Fruit fly (Drosophila melanogaster) whole organism, embryonic: ENCODE measurements around the gene Muc18B.

Source experiments
- Aef1 ChIP-seq: fragments of 200-800 bp; sonication (Bioruptor generic); IDR thresholded peaks from 3 replicates; pipeline ENCODE4 v1.3.6; 2022; ENCODE audit warnings: missing biosample characterization, missing genetic modification characterization
- B-H2 ChIP-seq: fragments of 200-800 bp; sonication (Bioruptor generic); optimal IDR thresholded peaks from 2 replicates; lab custom pipeline; 2018; ENCODE audit warnings: missing biosample characterization, mild to moderate bottlenecking, missing genetic modification characterization
- CG11085 ChIP-seq: fragments of 200-800 bp; sonication (Bioruptor generic); IDR thresholded peaks from 2 replicates; pipeline ENCODE4 v1.3.6; 2022; ENCODE audit warnings: missing biosample characterization, missing genetic modification characterization
- CG11398 ChIP-seq: fragments of 200-800 bp; sonication (Bioruptor generic); optimal IDR thresholded peaks from 2 replicates; lab custom pipeline; 2016; ENCODE audit warnings: missing biosample characterization, missing genetic modification characterization
- CG1233 ChIP-seq: fragments of 200-800 bp; sonication (Bioruptor generic); optimal IDR thresholded peaks from 4 replicates; lab custom pipeline; 2018; ENCODE audit warnings: missing biosample characterization, mild to moderate bottlenecking, missing genetic modification characterization
- CG13123 ChIP-seq: fragments of 200-800 bp; sonication (Bioruptor generic); optimal IDR thresholded peaks from 2 replicates; lab custom pipeline; 2016; ENCODE audit warnings: missing biosample characterization, missing genetic modification characterization
- CG13296 ChIP-seq: fragments of 200-800 bp; sonication (Bioruptor generic); optimal IDR thresholded peaks from 3 replicates; lab custom pipeline; 2018; ENCODE audit warnings: missing biosample characterization, mild to moderate bottlenecking, missing genetic modification characterization
- CG14014 ChIP-seq: fragments of 200-800 bp; sonication (Bioruptor generic); IDR thresholded peaks from 2 replicates; pipeline ENCODE4 v1.3.6; 2022; ENCODE audit warnings: missing biosample characterization, missing genetic modification characterization
- CG14667 ChIP-seq: fragments of 200-800 bp; sonication (Bioruptor generic); IDR thresholded peaks from 2 replicates; pipeline ENCODE4 v1.3.6; 2022; ENCODE audit warnings: missing biosample characterization, missing genetic modification characterization
- CG15073 ChIP-seq: fragments of 200-800 bp; sonication (Bioruptor generic); optimal IDR thresholded peaks from 2 replicates; lab custom pipeline; 2016; ENCODE audit warnings: missing biosample characterization, missing genetic modification characterization
- CG1529 ChIP-seq: fragments of 200-800 bp; sonication (Bioruptor generic); optimal IDR thresholded peaks from 3 replicates; lab custom pipeline; 2018; ENCODE audit warnings: missing biosample characterization, missing genetic modification characterization
- CG15514 ChIP-seq: fragments of 200-800 bp; sonication (Bioruptor generic); optimal IDR thresholded peaks from 3 replicates; lab custom pipeline; 2017; ENCODE audit warnings: missing biosample characterization, missing genetic modification characterization, mild to moderate bottlenecking, moderate library complexity, missing genetic modification reagents
- CG18476 ChIP-seq: fragments of 200-800 bp; sonication (Bioruptor generic); optimal IDR thresholded peaks from 2 replicates; lab custom pipeline; 2016; ENCODE audit warnings: missing biosample characterization, mild to moderate bottlenecking, missing genetic modification characterization
- CG18764 ChIP-seq: fragments of 200-800 bp; sonication (Bioruptor generic); optimal IDR thresholded peaks from 3 replicates; lab custom pipeline; 2016; ENCODE audit warnings: missing biosample characterization, missing genetic modification characterization
- CG2199 ChIP-seq: fragments of 200-800 bp; sonication (Bioruptor generic); IDR thresholded peaks from 3 replicates; pipeline ENCODE4 v1.3.6; 2022; ENCODE audit warnings: missing biosample characterization, missing genetic modification characterization
- CG2712 ChIP-seq: fragments of 200-800 bp; optimal IDR thresholded peaks from 3 replicates; lab custom pipeline; 2019; ENCODE audit warnings: missing biosample characterization, mild to moderate bottlenecking, missing genetic modification characterization, moderate library complexity
- CG3163 ChIP-seq: fragments of 200-800 bp; sonication (Bioruptor generic); optimal IDR thresholded peaks from 3 replicates; lab custom pipeline; 2016; ENCODE audit warnings: missing biosample characterization, missing genetic modification characterization
- CG3281 ChIP-seq: fragments of 200-800 bp; sonication (Bioruptor generic); optimal IDR thresholded peaks from 3 replicates; lab custom pipeline; 2017; ENCODE audit warnings: missing biosample characterization, mild to moderate bottlenecking, missing genetic modification characterization
- CG7271 ChIP-seq: fragments of 200-800 bp; sonication (Bioruptor generic); optimal IDR thresholded peaks from 2 replicates; lab custom pipeline; 2018; ENCODE audit warnings: missing biosample characterization, mild to moderate bottlenecking, missing genetic modification characterization, moderate library complexity
- CG7357 ChIP-seq: fragments of 200-800 bp; sonication (Bioruptor generic); IDR thresholded peaks from 3 replicates; pipeline ENCODE4 v1.3.6; 2022; ENCODE audit warnings: missing biosample characterization, missing genetic modification characterization
- CG8478 ChIP-seq: fragments of >200 bp; optimal IDR thresholded peaks from 2 replicates; lab custom pipeline; 2018
- CG8924 ChIP-seq: fragments of 200-800 bp; optimal IDR thresholded peaks from 3 replicates; lab custom pipeline; 2019; ENCODE audit warnings: missing biosample characterization, mild to moderate bottlenecking, missing genetic modification characterization, moderate library complexity
- CG9215 ChIP-seq: fragments of 200-800 bp; sonication (Bioruptor generic); IDR thresholded peaks from 2 replicates; pipeline ENCODE4 v1.3.6; 2022; ENCODE audit warnings: missing biosample characterization, missing genetic modification characterization
- CG9727 ChIP-seq: fragments of 200-800 bp; sonication (Bioruptor generic); optimal IDR thresholded peaks from 3 replicates; lab custom pipeline; 2017; ENCODE audit warnings: missing biosample characterization, mild to moderate bottlenecking, missing genetic modification characterization
- CTCF ChIP-seq: fragments of 200-800 bp; sonication (Bioruptor generic); optimal IDR thresholded peaks from 2 replicates; lab custom pipeline; 2017; ENCODE audit warnings: missing biosample characterization, mild to moderate bottlenecking, missing genetic modification characterization, moderate library complexity
- Dip2 ChIP-seq: fragments of 200-800 bp; sonication (Bioruptor generic); IDR thresholded peaks from 2 replicates; pipeline ENCODE4 v1.3.6; 2022; ENCODE audit warnings: missing biosample characterization, missing genetic modification characterization
- Dp ChIP-seq: fragments of 200-800 bp; sonication (Bioruptor generic); optimal IDR thresholded peaks from 2 replicates; lab custom pipeline; 2018; ENCODE audit warnings: missing biosample characterization, mild to moderate bottlenecking, missing genetic modification characterization, moderate library complexity
- Drgx ChIP-seq: fragments of 200-800 bp; sonication (Bioruptor generic); IDR thresholded peaks from 2 replicates; pipeline ENCODE4 v1.3.6; 2022; ENCODE audit warnings: missing biosample characterization, missing genetic modification characterization
- Fer2 ChIP-seq: fragments of 200-800 bp; sonication (Bioruptor generic); optimal IDR thresholded peaks from 2 replicates; lab custom pipeline; 2018; ENCODE audit warnings: missing biosample characterization, mild to moderate bottlenecking, missing genetic modification characterization, moderate library complexity
- Nf-YA ChIP-seq: fragments of 200-800 bp; sonication (Bioruptor generic); IDR thresholded peaks from 2 replicates; pipeline ENCODE4 v1.3.6; 2022; ENCODE audit warnings: missing biosample characterization, missing genetic modification characterization
- PHDP ChIP-seq: fragments of 200-800 bp; sonication (Bioruptor generic); optimal IDR thresholded peaks from 3 replicates; lab custom pipeline; 2018; ENCODE audit warnings: missing biosample characterization, mild to moderate bottlenecking, missing genetic modification characterization, moderate library complexity
- Six4 ChIP-seq: fragments of 200-800 bp; sonication (Bioruptor generic); optimal IDR thresholded peaks from 2 replicates; lab custom pipeline; 2016; ENCODE audit warnings: missing biosample characterization, missing genetic modification characterization
- bbx ChIP-seq: fragments of 200-800 bp; sonication (Bioruptor generic); IDR thresholded peaks from 2 replicates; pipeline ENCODE4 v1.3.6; 2022; ENCODE audit warnings: missing biosample characterization, missing genetic modification characterization; ENCODE audit not compliant: partially characterized antibody
- chn ChIP-seq: fragments of 200-800 bp; sonication (Bioruptor generic); optimal IDR thresholded peaks from 2 replicates; lab custom pipeline; 2016; ENCODE audit warnings: missing biosample characterization, missing genetic modification characterization
- dan ChIP-seq: fragments of 200-800 bp; sonication (Bioruptor generic); IDR thresholded peaks from 2 replicates; pipeline ENCODE4 v1.3.6; 2022; ENCODE audit warnings: missing biosample characterization, missing genetic modification characterization
- disco-r ChIP-seq: fragments of 200-800 bp; sonication (Bioruptor generic); optimal IDR thresholded peaks from 2 replicates; lab custom pipeline; 2016; ENCODE audit warnings: missing biosample characterization, missing genetic modification characterization
- dpn ChIP-seq, 2 experiments: fragments of 200-800 bp; sonication (Bioruptor generic); optimal IDR thresholded peaks; 3 replicates each; lab custom pipeline; 2016; ENCODE audit warnings: missing biosample characterization in 2 of 2, missing genetic modification characterization in 2 of 2
- esg ChIP-seq: fragments of 200-800 bp; sonication (Bioruptor generic); conservative IDR thresholded peaks from 2 replicates; pipeline ENCODE4 v1.3.6; 2022; ENCODE audit warnings: missing biosample characterization, missing genetic modification characterization
- fd64A ChIP-seq: fragments of 200-800 bp; sonication (Bioruptor generic); optimal IDR thresholded peaks from 3 replicates; lab custom pipeline; 2018; ENCODE audit warnings: missing biosample characterization, mild to moderate bottlenecking, missing genetic modification characterization
- fru ChIP-seq: fragments of >200 bp; optimal IDR thresholded peaks from 2 replicates; lab custom pipeline; 2017
- gce ChIP-seq: fragments of 200-800 bp; sonication (Bioruptor generic); IDR thresholded peaks from 3 replicates; pipeline ENCODE4 v1.3.6; 2022; ENCODE audit warnings: missing biosample characterization, missing genetic modification characterization
- kah ChIP-seq: fragments of 200-800 bp; sonication (Bioruptor generic); optimal IDR thresholded peaks from 2 replicates; lab custom pipeline; 2018; ENCODE audit warnings: missing biosample characterization, mild to moderate bottlenecking, missing genetic modification characterization
- lmd ChIP-seq: fragments of 200-800 bp; sonication (Bioruptor generic); IDR thresholded peaks from 2 replicates; pipeline ENCODE4 v1.3.6; 2022; ENCODE audit warnings: missing biosample characterization, missing genetic modification characterization
- prd ChIP-seq, 3 experiments: fragments of >200 bp in 2 of 3; fragments of 200-800 bp in 1 of 3; sonication (Bioruptor generic) in 1 of 3; optimal IDR thresholded peaks in 2 of 3; IDR thresholded peaks in 1 of 3; 2 replicates in 2 of 3; 3 replicates in 1 of 3; pipeline versions ENCODE4 v1.3.6 to Lab custom; 2017 to 2022; ENCODE audit warnings: missing biosample characterization in 1 of 3, missing genetic modification characterization in 1 of 3
- schlank ChIP-seq: fragments of 200-800 bp; sonication (Bioruptor generic); optimal IDR thresholded peaks from 2 replicates; lab custom pipeline; 2018; ENCODE audit warnings: missing biosample characterization, mild to moderate bottlenecking, missing genetic modification characterization
- sima ChIP-seq: fragments of 200-800 bp; sonication (Bioruptor generic); optimal IDR thresholded peaks from 2 replicates; lab custom pipeline; 2016; ENCODE audit warnings: missing biosample characterization, missing genetic modification characterization
- tap ChIP-seq: fragments of 200-800 bp; optimal IDR thresholded peaks from 3 replicates; lab custom pipeline; 2019; ENCODE audit warnings: missing biosample characterization, mild to moderate bottlenecking, missing genetic modification characterization, moderate library complexity
- trh ChIP-seq: fragments of 200-800 bp; sonication (Bioruptor generic); optimal IDR thresholded peaks from 2 replicates; lab custom pipeline; 2016; ENCODE audit warnings: missing biosample characterization, missing genetic modification characterization
- unpg ChIP-seq: fragments of 200-800 bp; sonication (Bioruptor generic); optimal IDR thresholded peaks from 3 replicates; lab custom pipeline; 2018; ENCODE audit warnings: missing biosample characterization, mild to moderate bottlenecking, missing genetic modification characterization, moderate library complexity
- usp ChIP-seq: fragments of >200 bp; optimal IDR thresholded peaks from 2 replicates; lab custom pipeline; 2017; ENCODE audit warnings: missing biosample characterization, missing genetic modification characterization
- yki ChIP-seq: fragments of >200 bp; optimal IDR thresholded peaks from 3 replicates; lab custom pipeline; 2018

Muc18B gene

dm6 chrX:19247200-19248052 lies 32.1 kb downstream of the Muc18B start, which contains the start of gene CG7992 (continued):
- TF ChIP-seq chn (GFP tag; lab: Kevin White, UChicago): no peak
- no peak for TF ChIP-seq yki (lab: Kevin White, UChicago)
- TF ChIP-seq CG3281: peak; percentile 65
- TF ChIP-seq fru (lab: Kevin White, UChicago): no peak
- TF ChIP-seq Nf-YA (GFP tag; lab: Robert Waterston, UW): no peak
- no peak; the same call in 1 of the 2 replicates for TF ChIP-seq esg (GFP tag; lab: Robert Waterston, UW)
- TF ChIP-seq CG11085 (GFP tag; lab: Robert Waterston, UW): no peak
- peak; percentile 46 for TF ChIP-seq CG13296 (GFP tag; lab: Kevin White, UChicago)
- 0 out of 2 replicates have a peak, but pooled peaks have one; percentile 15 for TF ChIP-seq CG14014 (GFP tag; lab: Robert Waterston, UW)
- peak; percentile 23; the same call in 1 of the 2 replicates for TF ChIP-seq Drgx (GFP tag; lab: Robert Waterston, UW)
- TF ChIP-seq CG1233 (GFP tag; lab: Kevin White, UChicago): peak; percentile 9
- no peak for TF ChIP-seq kah
- TF ChIP-seq sima (GFP tag; lab: Kevin White, UChicago): no peak
- no peak for TF ChIP-seq CG15073 (GFP tag; lab: Kevin White, UChicago)
- TF ChIP-seq CG8924 (tag; lab: Kevin White, UChicago): peak; percentile 47
- TF ChIP-seq unpg (GFP tag; lab: Kevin White, UChicago): peak; percentile 48
- no peak for TF ChIP-seq CG7271 (tag; lab: Kevin White, UChicago)
- no peak for TF ChIP-seq CG18764
- TF ChIP-seq Fer2: no peak
- peak; percentile 55 for TF ChIP-seq CG9727
- peak; percentile 34 for TF ChIP-seq CG3163 (GFP tag; lab: Kevin White, UChicago)
- TF ChIP-seq Aef1 (GFP tag; lab: Robert Waterston, UW): peak; percentile 48; the same call in 2 of the 3 replicates
- peak; percentile 10 for TF ChIP-seq tap (tag; lab: Kevin White, UChicago)
- peak; percentile 39 for TF ChIP-seq CG11398 (GFP tag; lab: Kevin White, UChicago)
- peak; percentile 67 for TF ChIP-seq lmd (GFP tag; lab: Robert Waterston, UW)
- TF ChIP-seq B-H2 (GFP tag; lab: Kevin White, UChicago): peak; percentile 16
- peak; percentile 31 for TF ChIP-seq CG18476 (GFP tag; lab: Kevin White, UChicago)
- TF ChIP-seq Dp: no peak
- peak; percentile 36 for TF ChIP-seq CG2712 (tag; lab: Kevin White, UChicago)
- no peak for TF ChIP-seq disco-r (GFP tag; lab: Kevin White, UChicago)
- peak; percentile 49 for TF ChIP-seq CG9215
- no peak for TF ChIP-seq bbx (GFP tag; lab: Robert Waterston, UW)
- TF ChIP-seq Dip2 (GFP tag; lab: Robert Waterston, UW): no peak
- peak; percentile 31 to 61 for TF ChIP-seq dpn (GFP tag; optimal IDR thresholded peaks at IDR 0.05; lab: Kevin White, UChicago)
- TF ChIP-seq CG14667 (GFP tag; lab: Robert Waterston, UW): no peak
- TF ChIP-seq gce (GFP tag; lab: Robert Waterston, UW): no peak
- peak; percentile 50; the same call in 1 of the 3 replicates for TF ChIP-seq CG2199 (GFP tag; lab: Robert Waterston, UW)
- no peak for TF ChIP-seq CG8478 (lab: Kevin White, UChicago)
- no peak for TF ChIP-seq dan (GFP tag; lab: Robert Waterston, UW)
- TF ChIP-seq CG15514 (GFP tag; lab: Kevin White, UChicago): peak; percentile 37
- peak; percentile 56 for TF ChIP-seq PHDP (tag; lab: Kevin White, UChicago)
- no peak for TF ChIP-seq CTCF
- TF ChIP-seq CG7357 (GFP tag; lab: Robert Waterston, UW): peak; percentile 25; the same call in 1 of the 3 replicates
- TF ChIP-seq schlank: peak; percentile 5
- TF ChIP-seq usp: no peak
- TF ChIP-seq CG1529 (GFP tag; lab: Kevin White, UChicago): no peak
- TF ChIP-seq fd64A (GFP tag; lab: Kevin White, UChicago): no peak
- no peak for TF ChIP-seq trh (GFP tag; lab: Kevin White, UChicago)
- TF ChIP-seq CG13123 (GFP tag; lab: Kevin White, UChicago): peak; percentile 21
- TF ChIP-seq prd (optimal IDR thresholded peaks at IDR 0.05; lab: Kevin White, UChicago): no peak
- TF ChIP-seq prd (GFP tag; IDR thresholded peaks at IDR 0.05; lab: Robert Waterston, UW): peak; percentile 41; the same call in 1 of the 3 replicates
- no peak for TF ChIP-seq Six4 (GFP tag; lab: Kevin White, UChicago)
